Fruit fly (Drosophila melanogaster) S2 (cell line): Measurements from ENCODE around the gene lin-28.

Source experiments
- CG8478 ChIP-seq: fragments of >200 bp; optimal IDR thresholded peaks from 2 replicates; lab custom pipeline; 2018
- CTCF ChIP-seq, 2 experiments: fragments of >200 bp; optimal IDR thresholded peaks; 2 replicates each; lab custom pipeline; 2018

dm6 chr3L:5615744-5616143 is 38.7 kb upstream of the lin-28 start:
- TF ChIP-seq CG8478 (lab: Kevin White, UChicago) = no peak
- no peak for TF ChIP-seq CTCF (optimal IDR thresholded peaks at IDR 0.05; lab: Kevin White, UChicago)
